Worm (Caenorhabditis elegans): Measurements from ENCODE around the gene srx-67.

- TF ChIP-seq ZK546.5 (tag; optimal IDR thresholded peaks at IDR 0.05) (no peak), ztf-11 (tag; optimal IDR thresholded peaks at IDR 0.05) (no peak), fos-1 (tag; optimal IDR thresholded peaks at IDR 0.05) (no peak), pqm-1 (tag; optimal IDR thresholded peaks at IDR 0.05) (no peak), unc-130 (GFP tag; optimal IDR thresholded peaks at IDR 0.05) (no peak), mep-1 (tag; optimal IDR thresholded peaks at IDR 0.05) (no peak), zfp-2 (tag; optimal IDR thresholded peaks at IDR 0.05) (no peak)
These were observed 28.5 kb downstream of the srx-67 start, which contains the start of gene cyp-35B3 for ce11 chrV:3945053-3945452.

All from whole organism, L4 larva.